Worm (Caenorhabditis elegans): Measurements from ENCODE around the gene W06A11.1.

The W06A11.1 gene

ce11 chrII:4089183-4089582 lies 21.8 kb downstream of the W06A11.1 start (continued):
- TF ChIP-seq tra-1 (GFP tag; IDR thresholded peaks at IDR 0.05), result peak; percentile 91
- peak; percentile 99 for TF ChIP-seq dmd-6 (GFP tag; IDR thresholded peaks at IDR 0.05)
- TF ChIP-seq fos-1 (tag; optimal IDR thresholded peaks at IDR 0.05), result no peak
- TF ChIP-seq madf-9 (GFP tag; conservative IDR thresholded peaks at IDR 0.05), result 0 out of 2 replicates have a peak, but pooled peaks have one; percentile 33
- TF ChIP-seq madf-5 (GFP tag; IDR thresholded peaks at IDR 0.05), result no peak
- TF ChIP-seq zag-1 (tag; optimal IDR thresholded peaks at IDR 0.05), result no peak
- peak; percentile 95 for TF ChIP-seq dve-1 (tag; optimal IDR thresholded peaks at IDR 0.05; ENCODE audit: insufficient read depth)
- peak; percentile 75 for TF ChIP-seq nhr-102 (tag; optimal IDR thresholded peaks at IDR 0.05)
- TF ChIP-seq Y105C5A.15 (GFP tag; IDR thresholded peaks at IDR 0.05), result no peak
- TF ChIP-seq saeg-2 (GFP tag; IDR thresholded peaks at IDR 0.05), result peak; percentile 48; the same call in 1 of the 2 replicates
- TF ChIP-seq nhr-11 (tag; optimal IDR thresholded peaks at IDR 0.05), result peak; percentile 58
- TF ChIP-seq lim-7 (GFP tag; IDR thresholded peaks at IDR 0.05), result no peak
- no peak for TF ChIP-seq daf-12 (tag; optimal IDR thresholded peaks at IDR 0.05)
- TF ChIP-seq T20F7.1 (GFP tag; optimal IDR thresholded peaks at IDR 0.05), result no peak
- peak; percentile 25; the same call in 1 of the 2 replicates for TF ChIP-seq lin-29 (GFP tag; IDR thresholded peaks at IDR 0.05)
- no peak for TF ChIP-seq lin-38 (GFP tag; IDR thresholded peaks at IDR 0.05)
- no peak for TF ChIP-seq daf-19 (GFP tag; conservative IDR thresholded peaks at IDR 0.05)
- TF ChIP-seq lir-3 (tag; optimal IDR thresholded peaks at IDR 0.05), result no peak
- peak; percentile 98 for TF ChIP-seq mxl-3 (GFP tag; optimal IDR thresholded peaks at IDR 0.05)
- peak; percentile 73 to 94 for TF ChIP-seq mdl-1 (tag; optimal IDR thresholded peaks at IDR 0.05)
- TF ChIP-seq daf-16 (GFP tag; optimal IDR thresholded peaks at IDR 0.05), result peak; percentile 4 to 25
- TF ChIP-seq daf-16 (tag; optimal IDR thresholded peaks at IDR 0.05), result peak; percentile 89
- TF ChIP-seq ZK546.5 (tag; optimal IDR thresholded peaks at IDR 0.05), result no peak
- TF ChIP-seq unc-62 (GFP tag; optimal IDR thresholded peaks at IDR 0.05 in 1 of 2), result peak; percentile 7 to 72
- TF ChIP-seq unc-62 (tag; optimal IDR thresholded peaks at IDR 0.05), result no peak
- TF ChIP-seq F26F4.8 (GFP tag; conservative IDR thresholded peaks at IDR 0.05), result no peak
- no peak for TF ChIP-seq F44E2.7 (GFP tag; IDR thresholded peaks at IDR 0.05)
- no peak for TF ChIP-seq fkh-10 (GFP tag; optimal IDR thresholded peaks at IDR 0.05)
- TF ChIP-seq hif-1 (tag; optimal IDR thresholded peaks at IDR 0.05), result peak in 1 of 2 experiments; percentile 37
- no peak for TF ChIP-seq egl-27 (tag; optimal IDR thresholded peaks at IDR 0.05)
- peak; percentile 77 for TF ChIP-seq php-3 (GFP tag; IDR thresholded peaks at IDR 0.05)
- TF ChIP-seq sdz-12 (GFP tag; optimal IDR thresholded peaks at IDR 0.05), result no peak
- TF ChIP-seq hlh-30 (tag; optimal IDR thresholded peaks at IDR 0.05; ENCODE audit: insufficient read depth), result peak; percentile 63
- TF ChIP-seq spr-3 (GFP tag; optimal IDR thresholded peaks at IDR 0.05), result no peak
- TF ChIP-seq dpl-1 (GFP tag; optimal IDR thresholded peaks at IDR 0.05), result peak; percentile 35
- peak; percentile 89 for TF ChIP-seq gei-8 (GFP tag; optimal IDR thresholded peaks at IDR 0.05)
- peak; percentile 96 for TF ChIP-seq hlh-11 (tag; optimal IDR thresholded peaks at IDR 0.05)
- peak; percentile 13 for TF ChIP-seq rbr-2 (tag; optimal IDR thresholded peaks at IDR 0.05)
- no peak for TF ChIP-seq mdt-29 (GFP tag; IDR thresholded peaks at IDR 0.05)
- 0 out of 2 replicates have a peak, but pooled peaks have one; percentile 18 for TF ChIP-seq ctbp-1 (GFP tag; IDR thresholded peaks at IDR 0.05)
- TF ChIP-seq nhr-25 (tag; optimal IDR thresholded peaks at IDR 0.05; ENCODE audit: borderline replicate concordance, insufficient read depth), result peak; percentile 30
- peak; percentile 91 for TF ChIP-seq nhr-10 (tag; optimal IDR thresholded peaks at IDR 0.05)
- no peak for TF ChIP-seq set-16 (GFP tag; IDR thresholded peaks at IDR 0.05)
- peak in 1 of 2 experiments; percentile 67 for TF ChIP-seq lsy-2 (tag; optimal IDR thresholded peaks at IDR 0.05)
- TF ChIP-seq pqm-1 (tag; optimal IDR thresholded peaks at IDR 0.05), result peak; percentile 95
- TF ChIP-seq snpc-1.2 (GFP tag; IDR thresholded peaks at IDR 0.05), result no peak
- TF ChIP-seq Y48G9A.11 (GFP tag; IDR thresholded peaks at IDR 0.05), result no peak
- TF ChIP-seq T26A8.4 (GFP tag; IDR thresholded peaks at IDR 0.05), result peak; percentile 54; the same call in 1 of the 2 replicates
- peak; percentile 95 for TF ChIP-seq nhr-77 (tag; optimal IDR thresholded peaks at IDR 0.05)
- TF ChIP-seq aha-1 (tag), result peak; percentile 85

Measured in whole organism, L4 larva.